Fruit fly (Drosophila melanogaster): Measurements from ENCODE around the gene bocks.
A peak's percentile ranks its signal among the peaks of the same experiment; 100 is the strongest.

The bocks gene

dm6 chr3R:9573812-9574587, 16.8 kb downstream of the bocks start, which contains the start of gene CG9399 (continued):
- TF ChIP-seq CG7987 (GFP tag; optimal IDR thresholded peaks at IDR 0.05) (peak; percentile 92), slbo (GFP tag; IDR thresholded peaks at IDR 0.05) (peak; percentile 99), dm (GFP tag; optimal IDR thresholded peaks at IDR 0.05) (peak; percentile 79), fu2 (GFP tag; optimal IDR thresholded peaks at IDR 0.05) (peak; percentile 92), CG2120 (GFP tag; optimal IDR thresholded peaks at IDR 0.05) (peak; percentile 97), CG12299 (tag; optimal IDR thresholded peaks at IDR 0.05) (peak; percentile 95), CG9932 (GFP tag; IDR thresholded peaks at IDR 0.05) (peak; percentile 98), Rfx (GFP tag; IDR thresholded peaks at IDR 0.05) (peak; percentile 99), eve (GFP tag; optimal IDR thresholded peaks at IDR 0.05) (no peak), CTCF (GFP tag; optimal IDR thresholded peaks at IDR 0.05) (peak; percentile 97), CG17802 (tag; optimal IDR thresholded peaks at IDR 0.05) (peak; percentile 84), ERR (GFP tag; optimal IDR thresholded peaks at IDR 0.05) (peak; percentile 82), Dip3 (GFP tag; optimal IDR thresholded peaks at IDR 0.05) (peak; percentile 93), dmrt99B (tag; optimal IDR thresholded peaks at IDR 0.05) (peak; percentile 97), CG2678 (tag; optimal IDR thresholded peaks at IDR 0.05) (peak; percentile 96), B-H1 (GFP tag; IDR thresholded peaks at IDR 0.05) (peak; percentile 98), Mad (GFP tag; optimal IDR thresholded peaks at IDR 0.05) (peak; percentile 98), Dbx (GFP tag; IDR thresholded peaks at IDR 0.05) (peak; percentile 96), dati (GFP tag; IDR thresholded peaks at IDR 0.05) (peak; percentile 96), CG12769 (tag; optimal IDR thresholded peaks at IDR 0.05) (peak; percentile 86), CG7372 (GFP tag; IDR thresholded peaks at IDR 0.05) (peak; percentile 97), CG16815 (GFP tag; optimal IDR thresholded peaks at IDR 0.05) (peak; percentile 96), lov (optimal IDR thresholded peaks at IDR 0.05) (no peak), lov (GFP tag; IDR thresholded peaks at IDR 0.05) (peak; percentile 98), CG4282 (GFP tag; optimal IDR thresholded peaks at IDR 0.05) (peak; percentile 87), CG1792 (GFP tag; optimal IDR thresholded peaks at IDR 0.05) (peak; percentile 84), CG7556 (GFP tag; optimal IDR thresholded peaks at IDR 0.05) (peak; percentile 97), sqz (GFP tag; optimal IDR thresholded peaks at IDR 0.05) (peak; percentile 93), ttk (GFP tag; IDR thresholded peaks at IDR 0.05) (peak; percentile 98), CG6791 (GFP tag; IDR thresholded peaks at IDR 0.05; ENCODE audit: partially characterized antibody) (peak; percentile 42; the same call in 1 of the 3 replicates), CG7963 (GFP tag; IDR thresholded peaks at IDR 0.05; ENCODE audit: partially characterized antibody) (no peak), CG11247 (GFP tag; IDR thresholded peaks at IDR 0.05) (peak; percentile 98), CG2129 (GFP tag; IDR thresholded peaks at IDR 0.05; ENCODE audit: partially characterized antibody) (peak; percentile 24; the same call in 1 of the 2 replicates), CG34224 (GFP tag; IDR thresholded peaks at IDR 0.05; ENCODE audit: partially characterized antibody) (peak; percentile 51), Lhr (GFP tag; optimal IDR thresholded peaks at IDR 0.05) (peak; percentile 96), Xrp1 (GFP tag; IDR thresholded peaks at IDR 0.05) (peak; percentile 99), jumu (GFP tag; optimal IDR thresholded peaks at IDR 0.05) (peak; percentile 91), CG3995 (GFP tag; optimal IDR thresholded peaks at IDR 0.05) (peak; percentile 74), shn (GFP tag; optimal IDR thresholded peaks at IDR 0.05) (peak; percentile 93), en (GFP tag; optimal IDR thresholded peaks at IDR 0.05) (peak; percentile 69), CG17359 (tag; optimal IDR thresholded peaks at IDR 0.05) (peak; percentile 98), Kr (GFP tag; optimal IDR thresholded peaks at IDR 0.05) (no peak), vnd (GFP tag; IDR thresholded peaks at IDR 0.05; ENCODE audit: partially characterized antibody) (peak; percentile 51), Six4 (GFP tag; optimal IDR thresholded peaks at IDR 0.05) (peak; percentile 95), stc (GFP tag; IDR thresholded peaks at IDR 0.05) (peak; percentile 97), MTF-1 (GFP tag; optimal IDR thresholded peaks at IDR 0.05; ENCODE audit: borderline replicate concordance) (peak; percentile 88), CG2202 (tag; optimal IDR thresholded peaks at IDR 0.05) (peak; percentile 95), her (GFP tag; optimal IDR thresholded peaks at IDR 0.05) (peak; percentile 79), CG34422 (GFP tag; IDR thresholded peaks at IDR 0.05) (peak; percentile 98), CG6813 (GFP tag; optimal IDR thresholded peaks at IDR 0.05) (peak; percentile 94)

All from whole organism, embryonic.